Worm (Caenorhabditis elegans): ENCODE measurements around the gene C03H5.5.

DNA sequence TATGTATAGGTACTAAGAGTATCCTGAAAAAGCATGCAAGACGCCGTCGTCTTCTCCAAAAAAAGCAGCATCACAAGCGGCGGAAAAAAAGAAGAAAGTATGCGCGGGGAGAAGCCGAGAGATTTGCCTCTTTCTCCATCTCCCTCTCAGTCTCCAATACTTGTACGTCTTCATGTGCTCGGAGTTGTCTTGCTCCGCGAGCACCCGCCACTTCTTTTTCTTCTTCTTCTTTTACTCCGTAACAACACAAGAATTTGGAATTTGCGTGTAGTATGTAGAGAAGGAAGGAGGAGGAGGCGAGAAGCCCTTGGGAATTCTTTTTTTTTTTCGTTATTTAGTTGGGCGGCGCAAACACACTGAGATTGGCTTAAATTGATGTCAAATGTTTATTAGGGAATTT, 16.1 kb upstream of the C03H5.5 start:
- TF ChIP-seq tra-4 (tag; optimal IDR thresholded peaks at IDR 0.05) (no peak), ama-1 (optimal IDR thresholded peaks at IDR 0.05) (no peak), F13C5.2 (tag; optimal IDR thresholded peaks at IDR 0.05) (no peak), pes-1 (GFP tag; IDR thresholded peaks at IDR 0.05) (no peak), ceh-13 (GFP tag; optimal IDR thresholded peaks at IDR 0.05) (no peak), flt-1 (GFP tag; IDR thresholded peaks at IDR 0.05) (no peak)

Measured in whole organism, early embryonic.